Worm (Caenorhabditis elegans) whole organism, midembryonic: ENCODE measurements around the gene col-141.

ENCODE experiments used
- T22C8.4 ChIP-seq: fragments of 200-800 bp; sonication (Bioruptor generic); IDR thresholded peaks from 2 replicates; pipeline ENCODE4 v1.3.6; 2022; ENCODE audit warnings: missing genetic modification characterization, missing compliant biosample characterization
- cog-1 ChIP-seq: sonication (generic microtip); optimal IDR thresholded peaks from 2 replicates; lab custom pipeline; 2016; ENCODE audit warnings: missing genetic modification characterization, missing compliant biosample characterization
- flt-1 ChIP-seq: fragments of 200-800 bp; sonication (Bioruptor generic); IDR thresholded peaks from 2 replicates; pipeline ENCODE4 v1.3.6; 2022; ENCODE audit warnings: missing genetic modification characterization, missing compliant biosample characterization
- klf-2 ChIP-seq: fragments of 200-800 bp; sonication (Bioruptor generic); conservative IDR thresholded peaks from 2 replicates; pipeline ENCODE4 v1.3.6; 2022; ENCODE audit warnings: missing genetic modification reagents, missing genetic modification characterization, missing compliant biosample characterization
- med-1 ChIP-seq: sonication (generic microtip); optimal IDR thresholded peaks from 2 replicates; lab custom pipeline; 2017; ENCODE audit warnings: missing genetic modification characterization, mild to moderate bottlenecking, missing compliant biosample characterization, antibody characterized with exemption, missing genetic modification reagents; ENCODE audit not compliant: insufficient read depth
- ref-1 ChIP-seq: fragments of 200-800 bp; sonication (Bioruptor generic); conservative IDR thresholded peaks from 2 replicates; pipeline ENCODE4 v1.3.6; 2022; ENCODE audit warnings: missing genetic modification reagents, missing genetic modification characterization, missing compliant biosample characterization
- tab-1 ChIP-seq: fragments of 200-800 bp; sonication (Bioruptor generic); IDR thresholded peaks from 2 replicates; pipeline ENCODE4 v1.3.6; 2022; ENCODE audit warnings: missing genetic modification characterization, missing compliant biosample characterization
- ztf-23 ChIP-seq: fragments of 200-800 bp; sonication (Bioruptor generic); IDR thresholded peaks from 2 replicates; pipeline ENCODE4 v1.3.6; 2022; ENCODE audit warnings: missing genetic modification reagents, missing genetic modification characterization, missing compliant biosample characterization
- ztf-29 ChIP-seq: fragments of 200-800 bp; sonication (Bioruptor generic); IDR thresholded peaks from 2 replicates; pipeline ENCODE4 v1.3.6; 2022; ENCODE audit warnings: missing genetic modification reagents, missing genetic modification characterization, missing compliant biosample characterization

ce11 chrV:6780676-6781075 is 48.8 kb upstream of the col-141 start:
- no peak for TF ChIP-seq ref-1 (GFP tag; lab: Robert Waterston, UW)
- no peak for TF ChIP-seq ztf-23 (GFP tag; lab: Robert Waterston, UW)
- TF ChIP-seq T22C8.4: no peak
- TF ChIP-seq flt-1 (GFP tag; lab: Robert Waterston, UW): no peak
- no peak for TF ChIP-seq tab-1 (GFP tag; lab: Robert Waterston, UW)
- no peak for TF ChIP-seq klf-2 (GFP tag; lab: Robert Waterston, UW)
- no peak for TF ChIP-seq ztf-29 (GFP tag; lab: Robert Waterston, UW)
- TF ChIP-seq cog-1 (tag; lab: Kevin White, UChicago): no peak
- TF ChIP-seq med-1 (GFP tag; lab: Kevin White, UChicago): no peak
